Fruit fly (Drosophila melanogaster) S2 (cell line): ENCODE results near the gene Ste12DOR.
A peak's percentile ranks its signal among the peaks of the same experiment; 100 is the strongest.
"Not testable (repeated sequence)": the region's sequence is repeated elsewhere in the genome, so short reads cannot be mapped to it uniquely, and the experiment has no call there.

Experiments
- CG8478 ChIP-seq: fragments of >200 bp; optimal IDR thresholded peaks from 2 replicates; lab custom pipeline; 2018
- CTCF ChIP-seq, 2 experiments: fragments of >200 bp; optimal IDR thresholded peaks; 2 replicates each; lab custom pipeline; 2018

Ste12DOR gene

dm6 chrX:13999910-14000309, at the start of gene Ste12DOR:
TSS of gene Ste12DOR (plus strand) at chrX:14000210.
- TF ChIP-seq CTCF (optimal IDR thresholded peaks at IDR 0.05; lab: Kevin White, UChicago); CG8478: not testable (repeated sequence)

dm6 chrX:13951403-13951802, 48.6 kb upstream of the Ste12DOR start:
- TF ChIP-seq CG8478, result no peak
- no peak for TF ChIP-seq CTCF (optimal IDR thresholded peaks at IDR 0.05; lab: Kevin White, UChicago)

- TF ChIP-seq CG8478 (no peak), CTCF (optimal IDR thresholded peaks at IDR 0.05; lab: Kevin White, UChicago) (no peak)
These were observed 45.7 kb upstream of the Ste12DOR start for dm6 chrX:13954286-13954685.

- TF ChIP-seq CTCF (optimal IDR thresholded peaks at IDR 0.05; lab: Kevin White, UChicago) (no peak), CG8478 (no peak)
These were observed 45.1 kb upstream of the Ste12DOR start, which contains the start of gene CG11068 for dm6 chrX:13954936-13955335. TSS of gene CG11068 (plus strand) at chrX:13955236.

- TF ChIP-seq CG8478 (no peak), CTCF (optimal IDR thresholded peaks at IDR 0.05; lab: Kevin White, UChicago) (no peak)
These were observed 35.2 kb upstream of the Ste12DOR start for dm6 chrX:13964822-13965221.

dm6 chrX:13972402-13972994, 27.5 kb upstream of the Ste12DOR start:
- TF ChIP-seq CTCF (optimal IDR thresholded peaks at IDR 0.05; lab: Kevin White, UChicago) (no peak), CG8478 (no peak)

- TF ChIP-seq CG8478 (no peak), CTCF (optimal IDR thresholded peaks at IDR 0.05; lab: Kevin White, UChicago) (no peak)
These were observed 19.7 kb upstream of the Ste12DOR start for dm6 chrX:13980271-13980670.

- TF ChIP-seq CG8478, result no peak
These were observed 17.0 kb upstream of the Ste12DOR start for dm6 chrX:13983057-13983456.

- TF ChIP-seq CG8478 (no peak), CTCF (optimal IDR thresholded peaks at IDR 0.05; lab: Kevin White, UChicago) (no peak)
These were observed 13.5 kb upstream of the Ste12DOR start for dm6 chrX:13986496-13986895.

dm6 chrX:13988861-13989260, 11.1 kb upstream of the Ste12DOR start:
- TF ChIP-seq CTCF (optimal IDR thresholded peaks at IDR 0.05; lab: Kevin White, UChicago) (no peak), CG8478 (no peak)

- no peak for TF ChIP-seq CTCF (optimal IDR thresholded peaks at IDR 0.05; lab: Kevin White, UChicago)
- no peak for TF ChIP-seq CG8478
These were observed 9.4 kb upstream of the Ste12DOR start, which contains the start of gene mamo for dm6 chrX:13990474-13991221. TSS of gene mamo (minus strand) at chrX:13990527.

dm6 chrX:13993144-13993700, 6.8 kb upstream of the Ste12DOR start:
- no peak for TF ChIP-seq CG8478

- TF ChIP-seq CTCF (optimal IDR thresholded peaks at IDR 0.05; lab: Kevin White, UChicago) (peak in 1 of 2 experiments; percentile 47), CG8478 (no peak)
These were observed 5.1 kb upstream of the Ste12DOR start for dm6 chrX:13994783-13995341.

dm6 chrX:13995977-13996723, 3.9 kb upstream of the Ste12DOR start, which contains the start of gene ben:
TSS of gene ben (plus strand) at chrX:13996345.
- TF ChIP-seq CTCF (optimal IDR thresholded peaks at IDR 0.05; lab: Kevin White, UChicago) (no peak), CG8478 (no peak)

dm6 chrX:13996724-13997281, 3.2 kb upstream of the Ste12DOR start:
- TF ChIP-seq CG8478 (no peak), CTCF (optimal IDR thresholded peaks at IDR 0.05; lab: Kevin White, UChicago) (no peak)
